Worm (Caenorhabditis elegans): ENCODE results near the gene Y53F4B.5.

ce11 chrII:14940325-14940724 is 43.5 kb downstream of the Y53F4B.5 start:
- TF ChIP-seq W03F9.2 (tag; optimal IDR thresholded peaks at IDR 0.05) (no peak), him-1 (tag; optimal IDR thresholded peaks at IDR 0.05) (no peak)
